Worm (Caenorhabditis elegans) whole organism, L4 larva: ENCODE measurements around the gene Y75B12B.11.

Experiments used
- R02D3.7 ChIP-seq: fragments of 150-350 bp; sonication (generic microtip); optimal IDR thresholded peaks from 3 replicates; lab custom pipeline; 2014; ENCODE audit warnings: missing biosample characterization, missing genetic modification characterization
- T26A8.4 ChIP-seq: fragments of 200-800 bp; sonication (Bioruptor generic); IDR thresholded peaks from 2 replicates; pipeline ENCODE4 v1.3.6; 2022; ENCODE audit warnings: missing genetic modification characterization, missing compliant biosample characterization
- ZK337.2 ChIP-seq: fragments of 200-800 bp; sonication (Bioruptor generic); IDR thresholded peaks from 2 replicates; pipeline ENCODE4 v1.3.6; 2022; ENCODE audit warnings: missing genetic modification reagents, missing genetic modification characterization, missing compliant biosample characterization
- ama-1 ChIP-seq: fragments of 150-350 bp; optimal IDR thresholded peaks from 2 replicates; lab custom pipeline; 2014; ENCODE audit warnings: inconsistent platforms, mixed read lengths
- ceh-28 ChIP-seq: fragments of 150-350 bp; optimal IDR thresholded peaks from 2 replicates; lab custom pipeline; 2014; ENCODE audit warnings: missing biosample characterization, missing genetic modification reagents, missing genetic modification characterization
- dmd-9 ChIP-seq: fragments of 200-800 bp; sonication (Bioruptor generic); IDR thresholded peaks from 2 replicates; pipeline ENCODE4 v1.3.6; 2022; ENCODE audit warnings: missing genetic modification reagents, missing genetic modification characterization, missing compliant biosample characterization
- dpl-1 ChIP-seq: fragments of 150-350 bp; optimal IDR thresholded peaks from 2 replicates; lab custom pipeline; 2014; ENCODE audit warnings: missing biosample characterization, missing genetic modification reagents, missing genetic modification characterization
- lin-15B ChIP-seq: fragments of 150-350 bp; sonication (generic microtip); optimal IDR thresholded peaks from 3 replicates; lab custom pipeline; 2014; ENCODE audit warnings: missing biosample characterization, missing genetic modification characterization
- nhr-25 ChIP-seq: sonication (generic microtip); optimal IDR thresholded peaks from 2 replicates; lab custom pipeline; 2017; ENCODE audit warnings: missing genetic modification characterization, mild to moderate bottlenecking, missing compliant biosample characterization, antibody characterized with exemption, moderate library complexity, borderline replicate concordance; ENCODE audit not compliant: insufficient read depth
- nhr-28 ChIP-seq: fragments of 150-350 bp; optimal IDR thresholded peaks from 2 replicates; lab custom pipeline; 2014; ENCODE audit warnings: missing biosample characterization, missing genetic modification characterization
- nhr-77 ChIP-seq: fragments of 150-350 bp; optimal IDR thresholded peaks from 2 replicates; lab custom pipeline; 2014; ENCODE audit warnings: missing biosample characterization, missing genetic modification characterization
- sdz-12 ChIP-seq: fragments of 200-800 bp; sonication (Bioruptor generic); optimal IDR thresholded peaks from 2 replicates; lab custom pipeline; 2018; ENCODE audit warnings: mild to moderate bottlenecking, missing genetic modification characterization, missing compliant biosample characterization
- unc-62 ChIP-seq, 3 experiments: fragments of 150-350 bp in 1 of 3; sonication (generic microtip); optimal IDR thresholded peaks in 2 of 3; peaks in 1 of 3; 1 replicate in 1 of 3; 2 replicates in 2 of 3; lab custom pipeline; 2014 to 2017; ENCODE audit warnings: missing biosample characterization in 3 of 3, missing genetic modification characterization in 3 of 3, missing genetic modification reagents in 3 of 3, missing genotype in 1 of 3
- zip-11 ChIP-seq: fragments of 200-800 bp; sonication (Bioruptor generic); IDR thresholded peaks from 2 replicates; pipeline ENCODE4 v1.3.6; 2022; ENCODE audit warnings: missing genetic modification characterization, missing compliant biosample characterization

DNA sequence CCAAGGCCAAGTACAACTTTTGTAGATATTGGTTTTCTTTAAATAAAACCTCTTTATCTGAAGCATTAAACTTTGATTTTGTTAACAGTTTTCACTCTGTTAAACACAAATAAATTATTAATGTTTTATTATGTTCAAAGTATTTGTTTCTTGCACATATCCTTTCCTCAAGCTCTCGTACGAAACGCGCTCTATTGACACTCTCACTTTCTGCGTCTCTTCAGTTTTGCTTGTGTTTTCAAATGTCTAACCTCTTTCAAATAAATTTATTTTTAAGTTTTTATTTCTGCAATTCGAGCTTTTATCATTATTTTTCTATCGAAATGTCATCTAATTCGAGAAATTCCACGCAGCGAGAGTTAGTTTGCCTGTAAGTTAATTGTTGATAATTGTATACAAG, 47.3 kb upstream of the Y75B12B.11 start, which contains the start of gene K08F9.4:
- TF ChIP-seq dpl-1 (GFP tag; lab: Kevin White, UChicago) (peak; percentile 73), unc-62 (GFP tag; optimal IDR thresholded peaks at IDR 0.05 in 1 of 2; lab: Kevin White, UChicago) (no peak), unc-62 (tag; optimal IDR thresholded peaks at IDR 0.05; lab: Kevin White, UChicago) (no peak), T26A8.4 (GFP tag; lab: Robert Waterston, UW) (no peak), zip-11 (no peak), ama-1 (lab: Kevin White, UChicago) (no peak), nhr-25 (tag; lab: Kevin White, UChicago) (no peak), lin-15B (tag; lab: Kevin White, UChicago) (no peak), nhr-77 (tag; lab: Kevin White, UChicago) (no peak), ZK337.2 (GFP tag; lab: Robert Waterston, UW) (no peak), nhr-28 (tag; lab: Kevin White, UChicago) (peak; percentile 61), R02D3.7 (tag; lab: Kevin White, UChicago) (no peak), dmd-9 (GFP tag; lab: Robert Waterston, UW) (no peak), ceh-28 (no peak), sdz-12 (GFP tag; lab: Kevin White, UChicago) (no peak)
